Fruit fly (Drosophila melanogaster): Measurements from ENCODE around the gene Tsp39D.

dm6 chr2L:21329353-21329752 is 15.1 kb upstream of the Tsp39D start:
- no peak for TF ChIP-seq cg (GFP tag; optimal IDR thresholded peaks at IDR 0.05)
- TF ChIP-seq GATAe (GFP tag; conservative IDR thresholded peaks at IDR 0.05): peak; percentile 73

Measured in whole organism, embryonic.